Worm (Caenorhabditis elegans) whole organism, late embryonic: ENCODE data around the gene Y49G5B.1.
A peak's percentile ranks its signal among the peaks of the same experiment; 100 is the strongest.

Experiments used
- F13H6.1 ChIP-seq: sonication (generic microtip); optimal IDR thresholded peaks from 2 replicates; lab custom pipeline; 2016; ENCODE audit warnings: missing genetic modification characterization, missing compliant biosample characterization
- K02D7.2 ChIP-seq: sonication (generic microtip); optimal IDR thresholded peaks from 2 replicates; lab custom pipeline; 2017; ENCODE audit warnings: mild to moderate bottlenecking, missing genetic modification characterization, missing compliant biosample characterization
- T23F11.4 ChIP-seq: fragments of 200-800 bp; sonication (Bioruptor generic); optimal IDR thresholded peaks from 2 replicates; lab custom pipeline; 2018; ENCODE audit warnings: mild to moderate bottlenecking, missing genetic modification characterization, missing compliant biosample characterization
- ceh-18 ChIP-seq: sonication (generic microtip); optimal IDR thresholded peaks from 2 replicates; lab custom pipeline; 2016; ENCODE audit warnings: missing genetic modification characterization, missing compliant biosample characterization
- ceh-22 ChIP-seq: sonication (generic microtip); optimal IDR thresholded peaks from 2 replicates; lab custom pipeline; 2017; ENCODE audit warnings: missing biosample characterization, missing genetic modification characterization
- ceh-24 ChIP-seq: sonication (generic microtip); optimal IDR thresholded peaks from 2 replicates; lab custom pipeline; 2016; ENCODE audit warnings: mild to moderate bottlenecking, missing genetic modification characterization, missing compliant biosample characterization
- ceh-30 ChIP-seq: fragments of 150-350 bp; optimal IDR thresholded peaks from 2 replicates; lab custom pipeline; 2014; ENCODE audit warnings: missing biosample characterization, missing genetic modification characterization
- ceh-34 ChIP-seq: sonication (generic microtip); optimal IDR thresholded peaks from 2 replicates; lab custom pipeline; 2016; ENCODE audit warnings: mild to moderate bottlenecking, missing genetic modification characterization, missing compliant biosample characterization
- ceh-45 ChIP-seq: fragments of 200-800 bp; sonication (Bioruptor generic); IDR thresholded peaks from 2 replicates; pipeline ENCODE4 v1.3.6; 2022; ENCODE audit warnings: missing genetic modification reagents, missing genetic modification characterization, missing compliant biosample characterization
- ceh-48 ChIP-seq: sonication (generic microtip); optimal IDR thresholded peaks from 2 replicates; lab custom pipeline; 2016; ENCODE audit warnings: missing genetic modification characterization, inconsistent platforms, missing compliant biosample characterization
- ceh-6 ChIP-seq: fragments of 200-800 bp; sonication (Bioruptor generic); optimal IDR thresholded peaks from 2 replicates; lab custom pipeline; 2018; ENCODE audit warnings: mild to moderate bottlenecking, missing genetic modification characterization, missing compliant biosample characterization
- ceh-9 ChIP-seq: sonication (generic microtip); optimal IDR thresholded peaks from 2 replicates; lab custom pipeline; 2016; ENCODE audit warnings: mild to moderate bottlenecking, missing genetic modification characterization, inconsistent platforms, missing compliant biosample characterization
- elt-4 ChIP-seq: sonication (generic microtip); optimal IDR thresholded peaks from 2 replicates; lab custom pipeline; 2016; ENCODE audit warnings: missing genetic modification characterization, missing compliant biosample characterization
- ets-4 ChIP-seq: sonication (generic microtip); optimal IDR thresholded peaks from 2 replicates; lab custom pipeline; 2016; ENCODE audit warnings: missing genetic modification characterization, missing compliant biosample characterization
- eyg-1 ChIP-seq: sonication (generic microtip); optimal IDR thresholded peaks from 2 replicates; lab custom pipeline; 2016; ENCODE audit warnings: missing genotype, missing genetic modification characterization, missing compliant biosample characterization
- fkh-10 ChIP-seq: fragments of 150-350 bp; optimal IDR thresholded peaks from 2 replicates; lab custom pipeline; 2014; ENCODE audit warnings: missing biosample characterization, missing genetic modification reagents, missing genetic modification characterization
- hlh-13 ChIP-seq: fragments of 200-800 bp; sonication (Bioruptor generic); optimal IDR thresholded peaks from 2 replicates; lab custom pipeline; 2018; ENCODE audit warnings: mild to moderate bottlenecking, missing genetic modification characterization, missing compliant biosample characterization
- hlh-15 ChIP-seq: sonication (generic microtip); optimal IDR thresholded peaks from 2 replicates; lab custom pipeline; 2016; ENCODE audit warnings: missing genetic modification characterization, missing compliant biosample characterization
- hlh-30 ChIP-seq: sonication (generic microtip); optimal IDR thresholded peaks from 2 replicates; lab custom pipeline; 2017; ENCODE audit warnings: antibody characterized with exemption, missing genetic modification characterization, missing compliant biosample characterization; ENCODE audit not compliant: insufficient read depth
- hlh-6 ChIP-seq: sonication (generic microtip); optimal IDR thresholded peaks from 2 replicates; lab custom pipeline; 2016; ENCODE audit warnings: missing genotype, missing genetic modification characterization, missing compliant biosample characterization
- hlh-8 ChIP-seq: sonication (generic microtip); optimal IDR thresholded peaks from 2 replicates; lab custom pipeline; 2016; ENCODE audit warnings: missing genotype, missing genetic modification characterization, missing compliant biosample characterization
- lin-11 ChIP-seq: fragments of 200-800 bp; sonication (Bioruptor generic); optimal IDR thresholded peaks from 2 replicates; lab custom pipeline; 2018; ENCODE audit warnings: mild to moderate bottlenecking, missing genetic modification characterization, missing compliant biosample characterization
- mec-3 ChIP-seq: sonication (generic microtip); optimal IDR thresholded peaks from 2 replicates; lab custom pipeline; 2016; ENCODE audit warnings: borderline replicate concordance, missing genetic modification characterization, missing compliant biosample characterization
- nfya-1 ChIP-seq: sonication (generic microtip); optimal IDR thresholded peaks from 2 replicates; lab custom pipeline; 2017; ENCODE audit warnings: missing genetic modification characterization, mild to moderate bottlenecking, missing compliant biosample characterization, antibody characterized with exemption, moderate library complexity
- nhr-232 ChIP-seq: sonication (generic microtip); optimal IDR thresholded peaks from 2 replicates; lab custom pipeline; 2016; ENCODE audit warnings: missing genetic modification characterization, missing compliant biosample characterization
- npax-4 ChIP-seq: sonication (generic microtip); optimal IDR thresholded peaks from 2 replicates; lab custom pipeline; 2016; ENCODE audit warnings: missing genetic modification characterization, missing compliant biosample characterization
- odd-2 ChIP-seq: sonication (generic microtip); optimal IDR thresholded peaks from 2 replicates; lab custom pipeline; 2017; ENCODE audit warnings: antibody characterized with exemption, mild to moderate bottlenecking, missing genetic modification characterization, missing compliant biosample characterization
- pha-2 ChIP-seq: sonication (generic microtip); optimal IDR thresholded peaks from 2 replicates; lab custom pipeline; 2017; ENCODE audit warnings: mild to moderate bottlenecking, missing genetic modification characterization, missing compliant biosample characterization
- pha-4 ChIP-seq: fragments of 150-350 bp; optimal IDR thresholded peaks from 2 replicates; lab custom pipeline; 2018; ENCODE audit warnings: missing biosample characterization, missing genetic modification reagents, missing genetic modification characterization
- pros-1 ChIP-seq: fragments of 150-350 bp; optimal IDR thresholded peaks from 2 replicates; lab custom pipeline; 2014; ENCODE audit warnings: missing biosample characterization, missing genetic modification reagents, missing genetic modification characterization
- sdc-2 ChIP-seq: sonication (generic microtip); optimal IDR thresholded peaks from 2 replicates; lab custom pipeline; 2016; ENCODE audit warnings: missing genotype, missing genetic modification characterization, missing compliant biosample characterization
- sox-4 ChIP-seq: sonication (generic microtip); optimal IDR thresholded peaks from 2 replicates; lab custom pipeline; 2017; ENCODE audit warnings: mild to moderate bottlenecking, missing genetic modification characterization, inconsistent platforms, missing compliant biosample characterization
- tbx-2 ChIP-seq: sonication (generic microtip); optimal IDR thresholded peaks from 2 replicates; lab custom pipeline; 2016; ENCODE audit warnings: missing genetic modification characterization, missing compliant biosample characterization
- tbx-7 ChIP-seq: sonication (generic microtip); optimal IDR thresholded peaks from 2 replicates; lab custom pipeline; 2016; ENCODE audit warnings: missing genotype, missing genetic modification characterization, missing compliant biosample characterization
- unc-3 ChIP-seq, 2 experiments: fragments of 200-800 bp in 1 of 2; sonication (Bioruptor generic) in 1 of 2; sonication (generic microtip) in 1 of 2; conservative IDR thresholded peaks in 1 of 2; optimal IDR thresholded peaks in 1 of 2; 2 replicates each; pipeline versions ENCODE4 v1.3.6 to Lab custom; 2016 to 2022; ENCODE audit warnings: missing compliant biosample characterization in 2 of 2, missing genetic modification characterization in 2 of 2, missing genetic modification reagents in 1 of 2
- unc-42 ChIP-seq: sonication (generic microtip); optimal IDR thresholded peaks from 2 replicates; lab custom pipeline; 2016; ENCODE audit warnings: missing genotype, missing genetic modification characterization, missing compliant biosample characterization

Y49G5B.1 gene

ce11 chrV:5273241-5273640 lies 50.1 kb downstream of the Y49G5B.1 start (continued):
- no peak for TF ChIP-seq eyg-1 (tag; lab: Kevin White, UChicago)

- no peak for TF ChIP-seq odd-2
- TF ChIP-seq sdc-2 (tag; lab: Kevin White, UChicago) = no peak
- no peak for TF ChIP-seq lin-11
- TF ChIP-seq pros-1 (tag; lab: Kevin White, UChicago) = no peak
- TF ChIP-seq ceh-18 = no peak
- TF ChIP-seq mec-3 (tag; lab: Kevin White, UChicago) = no peak
- TF ChIP-seq unc-3 (GFP tag; conservative IDR thresholded peaks at IDR 0.05; lab: Robert Waterston, UW) = no peak
- TF ChIP-seq unc-3 (tag; optimal IDR thresholded peaks at IDR 0.05; lab: Kevin White, UChicago) = no peak
- no peak for TF ChIP-seq ceh-24 (tag; lab: Kevin White, UChicago)
- TF ChIP-seq pha-4 (tag; lab: Kevin White, UChicago) = no peak
- no peak for TF ChIP-seq tbx-7
- no peak for TF ChIP-seq ceh-45 (GFP tag; lab: Robert Waterston, UW)
- no peak for TF ChIP-seq npax-4
- no peak for TF ChIP-seq ceh-30
- no peak for TF ChIP-seq nfya-1
- no peak for TF ChIP-seq nhr-232 (tag; lab: Kevin White, UChicago)
- no peak for TF ChIP-seq hlh-6 (tag; lab: Kevin White, UChicago)
- no peak for TF ChIP-seq unc-42 (tag; lab: Kevin White, UChicago)
Measured at ce11 chrV:5273770-5274169, 50.6 kb downstream of the Y49G5B.1 start, which contains the start of gene natc-2. natc-2 (plus strand) TSS chrV:5274070.

- TF ChIP-seq ceh-9 (tag; lab: Kevin White, UChicago) (no peak), fkh-10 (no peak), hlh-6 (tag; lab: Kevin White, UChicago) (no peak), tbx-2 (tag; lab: Kevin White, UChicago) (peak; percentile 18), ets-4 (tag; lab: Kevin White, UChicago) (no peak), hlh-13 (GFP tag; lab: Kevin White, UChicago) (no peak), hlh-30 (tag; lab: Kevin White, UChicago) (no peak), elt-4 (no peak), ceh-22 (no peak), hlh-15 (tag; lab: Kevin White, UChicago) (no peak), sox-4 (tag; lab: Kevin White, UChicago) (no peak), ceh-48 (tag; lab: Kevin White, UChicago) (no peak), pha-2 (tag; lab: Kevin White, UChicago) (peak; percentile 20), ceh-34 (peak; percentile 1), T23F11.4 (no peak), F13H6.1 (no peak), pha-4 (tag; lab: Kevin White, UChicago) (no peak), hlh-8 (no peak), odd-2 (no peak), unc-42 (tag; lab: Kevin White, UChicago) (peak; percentile 48), ceh-6 (GFP tag; lab: Kevin White, UChicago) (no peak), K02D7.2 (tag; lab: Kevin White, UChicago) (no peak)
Measured at ce11 chrV:5274974-5275373, 51.8 kb downstream of the Y49G5B.1 start.

- no peak for TF ChIP-seq odd-2
- peak; percentile 9 for TF ChIP-seq nfya-1
Measured at ce11 chrV:5275426-5276007, 52.4 kb downstream of the Y49G5B.1 start.
